Fruit fly (Drosophila melanogaster): ENCODE measurements around the gene CG44098.

The CG44098 gene

dm6 chr3R:4739492-4740431, 33.2 kb downstream of the CG44098 start (continued):
- TF ChIP-seq CG4328 (GFP tag; optimal IDR thresholded peaks at IDR 0.05): peak; percentile 84
- TF ChIP-seq Atf-2 (GFP tag; optimal IDR thresholded peaks at IDR 0.05): peak; percentile 90
- TF ChIP-seq Bteb2 (GFP tag; optimal IDR thresholded peaks at IDR 0.05): peak; percentile 70
- peak; percentile 82 for TF ChIP-seq CHES-1-like (GFP tag; optimal IDR thresholded peaks at IDR 0.05)
- TF ChIP-seq ems (GFP tag; optimal IDR thresholded peaks at IDR 0.05): peak; percentile 79
- peak; percentile 69 for TF ChIP-seq CG17829 (tag; optimal IDR thresholded peaks at IDR 0.05)
- peak; percentile 51 for TF ChIP-seq BtbVII (GFP tag; optimal IDR thresholded peaks at IDR 0.05)
- peak; percentile 68 for TF ChIP-seq pb (GFP tag; optimal IDR thresholded peaks at IDR 0.05)
- no peak for TF ChIP-seq slbo (GFP tag; IDR thresholded peaks at IDR 0.05)
- TF ChIP-seq Elba2 (GFP tag; optimal IDR thresholded peaks at IDR 0.05): peak; percentile 96
- TF ChIP-seq sr (GFP tag; IDR thresholded peaks at IDR 0.05): no peak
- TF ChIP-seq her (GFP tag; optimal IDR thresholded peaks at IDR 0.05): peak; percentile 56
- no peak for TF ChIP-seq CG9215 (GFP tag; IDR thresholded peaks at IDR 0.05)
- TF ChIP-seq CG8944 (GFP tag; optimal IDR thresholded peaks at IDR 0.05): peak; percentile 84
- no peak for TF ChIP-seq ap (GFP tag; IDR thresholded peaks at IDR 0.05)
- TF ChIP-seq Max (GFP tag; optimal IDR thresholded peaks at IDR 0.05): peak; percentile 62
- TF ChIP-seq Antp (GFP tag; optimal IDR thresholded peaks at IDR 0.05): peak; percentile 77
- TF ChIP-seq CG4617 (GFP tag; optimal IDR thresholded peaks at IDR 0.05; ENCODE audit: borderline replicate concordance): peak; percentile 67
- TF ChIP-seq hb (GFP tag; IDR thresholded peaks at IDR 0.05; ENCODE audit: partially characterized antibody): no peak
- TF ChIP-seq NC2α (GFP tag; optimal IDR thresholded peaks at IDR 0.05): peak; percentile 71
- TF ChIP-seq CG2129 (GFP tag; IDR thresholded peaks at IDR 0.05; ENCODE audit: partially characterized antibody): no peak
- no peak for TF ChIP-seq CG3726 (GFP tag; IDR thresholded peaks at IDR 0.05)
- no peak for TF ChIP-seq CG14860 (GFP tag; IDR thresholded peaks at IDR 0.05; ENCODE audit: partially characterized antibody)
- peak; percentile 89 for TF ChIP-seq CG12391 (tag; optimal IDR thresholded peaks at IDR 0.05)
- TF ChIP-seq fd3F (GFP tag; optimal IDR thresholded peaks at IDR 0.05): peak; percentile 75
- peak; percentile 35 for TF ChIP-seq btn (GFP tag; optimal IDR thresholded peaks at IDR 0.05)
- peak; percentile 73 for TF ChIP-seq CG13624 (GFP tag; optimal IDR thresholded peaks at IDR 0.05)
- peak; percentile 89 for TF ChIP-seq CG7839 (tag; optimal IDR thresholded peaks at IDR 0.05)
- peak; percentile 65 for TF ChIP-seq nau (GFP tag; optimal IDR thresholded peaks at IDR 0.05)
- peak; percentile 54 for TF ChIP-seq sug (tag; optimal IDR thresholded peaks at IDR 0.05)
- TF ChIP-seq bcd (GFP tag; optimal IDR thresholded peaks at IDR 0.05): peak; percentile 90
- TF ChIP-seq CG10147 (GFP tag; optimal IDR thresholded peaks at IDR 0.05): peak; percentile 82
- TF ChIP-seq Sox100B (GFP tag; optimal IDR thresholded peaks at IDR 0.05): peak; percentile 94
- peak; percentile 74 for TF ChIP-seq CG6654 (GFP tag; optimal IDR thresholded peaks at IDR 0.05)
- TF ChIP-seq CG15073 (GFP tag; optimal IDR thresholded peaks at IDR 0.05): peak; percentile 49
- no peak for TF ChIP-seq CG6791 (GFP tag; IDR thresholded peaks at IDR 0.05; ENCODE audit: partially characterized antibody)
- peak; percentile 41 for TF ChIP-seq ERR (GFP tag; optimal IDR thresholded peaks at IDR 0.05)
- TF ChIP-seq Hr39 (optimal IDR thresholded peaks at IDR 0.05): no peak
- peak; percentile 88 for TF ChIP-seq pho (GFP tag; optimal IDR thresholded peaks at IDR 0.05)
- no peak for TF ChIP-seq CkIIα-i1 (GFP tag; IDR thresholded peaks at IDR 0.05)
- TF ChIP-seq cg (GFP tag; optimal IDR thresholded peaks at IDR 0.05): peak; percentile 5
- no peak for TF ChIP-seq chinmo (GFP tag; IDR thresholded peaks at IDR 0.05; ENCODE audit: partially characterized antibody)
- TF ChIP-seq CG10959 (GFP tag; IDR thresholded peaks at IDR 0.05): no peak
- no peak for TF ChIP-seq unc-4 (GFP tag; IDR thresholded peaks at IDR 0.05; ENCODE audit: partially characterized antibody)
- peak; percentile 79 for TF ChIP-seq CG8388 (GFP tag; optimal IDR thresholded peaks at IDR 0.05)
- TF ChIP-seq salm (tag; optimal IDR thresholded peaks at IDR 0.05): peak; percentile 61
- peak; percentile 77 for TF ChIP-seq CG9876 (GFP tag; optimal IDR thresholded peaks at IDR 0.05)
- no peak for TF ChIP-seq Stat92E (GFP tag; optimal IDR thresholded peaks at IDR 0.05)
